Worm (Caenorhabditis elegans) whole organism, late embryonic: ENCODE measurements around the gene fdgt-2.

Experiments
- ahr-1 ChIP-seq: sonication (generic microtip); optimal IDR thresholded peaks from 2 replicates; lab custom pipeline; 2016; ENCODE audit warnings: missing genetic modification characterization, missing compliant biosample characterization
- gmeb-2 ChIP-seq: sonication (generic microtip); optimal IDR thresholded peaks from 2 replicates; lab custom pipeline; 2016; ENCODE audit warnings: missing genetic modification characterization, inconsistent platforms, missing compliant biosample characterization
- nfya-1 ChIP-seq: sonication (generic microtip); optimal IDR thresholded peaks from 2 replicates; lab custom pipeline; 2017; ENCODE audit warnings: missing genetic modification characterization, mild to moderate bottlenecking, missing compliant biosample characterization, antibody characterized with exemption, moderate library complexity
- unc-86 ChIP-seq: sonication (generic microtip); optimal IDR thresholded peaks from 2 replicates; lab custom pipeline; 2016; ENCODE audit warnings: missing genetic modification characterization, missing compliant biosample characterization

DNA sequence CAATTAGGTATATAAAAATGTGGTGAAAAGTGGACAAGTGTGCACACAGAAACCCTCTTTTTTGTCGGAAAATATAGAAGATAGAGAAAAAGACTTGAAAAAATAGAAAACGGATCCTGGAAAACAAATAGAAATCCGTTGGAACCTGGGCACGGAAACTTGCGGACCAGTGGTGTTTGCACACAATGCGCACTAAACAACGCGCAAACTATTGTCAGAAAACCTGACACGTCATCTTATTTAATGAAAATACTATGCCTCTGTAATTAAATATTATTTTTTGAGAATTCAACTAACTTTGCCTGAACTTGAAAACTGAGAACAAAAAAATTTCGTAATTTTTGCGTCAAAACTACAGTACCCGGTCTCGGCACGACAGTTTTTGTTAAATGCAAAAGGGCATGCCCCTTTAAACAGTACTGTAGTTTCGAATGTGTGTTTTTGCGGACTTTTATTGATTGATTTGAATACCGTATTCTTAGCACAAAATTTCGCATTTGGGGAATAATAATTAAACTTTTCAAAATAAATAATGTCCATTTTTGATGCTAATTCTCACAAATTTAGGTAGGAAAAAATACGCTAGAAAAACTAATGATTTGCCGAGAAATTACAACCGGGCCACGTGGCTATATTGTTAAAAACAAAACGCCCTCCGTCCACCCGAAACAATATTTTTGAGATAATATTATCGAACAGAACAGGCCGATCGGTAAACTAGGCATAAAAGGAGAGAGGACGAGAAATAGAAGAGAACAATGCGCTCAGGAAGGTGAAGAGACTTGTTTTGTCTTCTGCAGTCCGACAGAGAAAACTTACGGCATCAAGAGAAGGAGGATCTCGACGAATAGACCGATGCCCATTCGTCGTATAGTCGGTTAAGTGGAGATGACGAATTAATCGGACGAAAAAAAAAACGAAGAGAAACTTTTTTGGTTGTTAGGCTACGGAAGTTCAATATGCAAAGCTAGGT lies 11.8 kb downstream of the fdgt-2 start:
- no peak for TF ChIP-seq unc-86
- no peak for TF ChIP-seq nfya-1 (tag; lab: Kevin White, UChicago)
- TF ChIP-seq gmeb-2 (tag; lab: Kevin White, UChicago) = no peak
- no peak for TF ChIP-seq ahr-1 (tag; lab: Kevin White, UChicago)
